Fruit fly (Drosophila melanogaster) whole organism, wandering third instar larva: ENCODE data around the gene CG45207.

Experiments used
- Abd-B ChIP-seq: fragments of >200 bp; optimal IDR thresholded peaks from 2 replicates; lab custom pipeline; 2017; ENCODE audit warnings: missing biosample characterization, missing genetic modification characterization
- CG32264 ChIP-seq: fragments of 200-800 bp; sonication (Bioruptor generic); optimal IDR thresholded peaks from 2 replicates; lab custom pipeline; 2016; ENCODE audit warnings: missing biosample characterization, missing genetic modification characterization
- CG9705 ChIP-seq: fragments of 200-800 bp; sonication (Bioruptor generic); optimal IDR thresholded peaks from 2 replicates; lab custom pipeline; 2018; ENCODE audit warnings: missing biosample characterization, mild to moderate bottlenecking, missing genetic modification characterization
- CrebA ChIP-seq: fragments of 200-800 bp; sonication (Bioruptor generic); optimal IDR thresholded peaks from 2 replicates; lab custom pipeline; 2016; ENCODE audit warnings: missing biosample characterization, mild to moderate bottlenecking, missing genetic modification characterization, borderline replicate concordance
- Dfd ChIP-seq: fragments of >200 bp; optimal IDR thresholded peaks from 2 replicates; lab custom pipeline; 2017; ENCODE audit warnings: missing biosample characterization, missing genetic modification characterization
- Dif ChIP-seq: fragments of 200-275, 200-300 bp; sonication (Bioruptor generic); optimal IDR thresholded peaks from 2 replicates; lab custom pipeline; 2018; ENCODE audit warnings: missing biosample characterization, missing genetic modification characterization; ENCODE audit not compliant: partially characterized antibody
- HLH106 ChIP-seq: fragments of 200-800 bp; optimal IDR thresholded peaks from 3 replicates; lab custom pipeline; 2019; ENCODE audit warnings: missing biosample characterization, mild to moderate bottlenecking, missing genetic modification characterization, moderate library complexity
- Hnf4 ChIP-seq: fragments of 200-800 bp; sonication (Bioruptor generic); optimal IDR thresholded peaks from 2 replicates; lab custom pipeline; 2016; ENCODE audit warnings: missing biosample characterization, mild to moderate bottlenecking, missing genetic modification characterization
- Hr78 ChIP-seq: fragments of >200 bp; optimal IDR thresholded peaks from 2 replicates; lab custom pipeline; 2017; ENCODE audit warnings: missing biosample characterization, missing genetic modification characterization
- Hr83 ChIP-seq: fragments of 200-300 bp; sonication (Bioruptor generic); optimal IDR thresholded peaks from 2 replicates; lab custom pipeline; 2016; ENCODE audit warnings: missing biosample characterization, mild to moderate bottlenecking, missing genetic modification characterization, moderate library complexity; ENCODE audit not compliant: poor library complexity, severe bottlenecking
- Jra ChIP-seq: sonication (Bioruptor generic); optimal IDR thresholded peaks from 2 replicates; lab custom pipeline; 2016; ENCODE audit warnings: missing biosample characterization, missing genetic modification characterization
- Mio ChIP-seq: sonication (Bioruptor generic); optimal IDR thresholded peaks from 2 replicates; lab custom pipeline; 2016; ENCODE audit warnings: missing biosample characterization, missing genetic modification characterization
- Myc ChIP-seq: fragments of >200 bp; optimal IDR thresholded peaks from 2 replicates; lab custom pipeline; 2017
- OdsH ChIP-seq: fragments of 200-800 bp; sonication (Bioruptor generic); optimal IDR thresholded peaks from 2 replicates; lab custom pipeline; 2016; ENCODE audit warnings: missing biosample characterization, mild to moderate bottlenecking, missing genetic modification characterization
- Rel ChIP-seq, 2 experiments: fragments of 200-800 bp; sonication (Bioruptor generic) in 1 of 2; optimal IDR thresholded peaks; 2 replicates in 1 of 2; 3 replicates in 1 of 2; lab custom pipeline; 2016 to 2019; ENCODE audit warnings: mild to moderate bottlenecking in 2 of 2, missing biosample characterization in 2 of 2, missing genetic modification characterization in 2 of 2, moderate library complexity in 1 of 2
- Sp1 ChIP-seq: fragments of 200-800 bp; sonication (Bioruptor generic); optimal IDR thresholded peaks from 3 replicates; lab custom pipeline; 2019; ENCODE audit warnings: missing biosample characterization, mild to moderate bottlenecking, missing genetic modification characterization, moderate library complexity
- Vsx2 ChIP-seq: fragments of 200-300, 225-300 bp; sonication (Bioruptor generic); optimal IDR thresholded peaks from 2 replicates; lab custom pipeline; 2018; ENCODE audit warnings: missing biosample characterization, missing genetic modification characterization; ENCODE audit not compliant: partially characterized antibody
- br ChIP-seq: fragments of 200-800 bp; sonication (Bioruptor generic); optimal IDR thresholded peaks from 2 replicates; lab custom pipeline; 2016; ENCODE audit warnings: missing biosample characterization, missing genetic modification characterization
- brk ChIP-seq: fragments of 200-800 bp; sonication (Bioruptor generic); optimal IDR thresholded peaks from 2 replicates; lab custom pipeline; 2016; ENCODE audit warnings: missing biosample characterization, mild to moderate bottlenecking, missing genetic modification characterization
- dl ChIP-seq, 2 experiments: fragments of 175-275, 200-275 bp in 1 of 2; fragments of 200-275 bp in 1 of 2; sonication (Bioruptor generic); optimal IDR thresholded peaks; lab custom pipeline; 2018; ENCODE audit warnings: mild to moderate bottlenecking in 2 of 2, missing biosample characterization in 2 of 2, missing genetic modification characterization in 2 of 2, moderate library complexity in 2 of 2; ENCODE audit not compliant: partially characterized antibody in 2 of 2, insufficient read depth in 1 of 2
- dmrt93B ChIP-seq: fragments of 200-800 bp; sonication (Bioruptor generic); optimal IDR thresholded peaks from 2 replicates; lab custom pipeline; 2018; ENCODE audit warnings: missing biosample characterization, mild to moderate bottlenecking, missing genetic modification characterization
- dsf ChIP-seq: sonication (Bioruptor generic); optimal IDR thresholded peaks from 2 replicates; lab custom pipeline; 2016; ENCODE audit warnings: missing biosample characterization, missing genetic modification characterization, borderline replicate concordance
- ey ChIP-seq: fragments of 200-800 bp; sonication (Bioruptor generic); optimal IDR thresholded peaks from 2 replicates; lab custom pipeline; 2016; ENCODE audit warnings: missing biosample characterization, missing genetic modification characterization
- foxo ChIP-seq, 2 experiments: fragments of 200-800 bp; sonication (Bioruptor generic); optimal IDR thresholded peaks; 2 replicates in 1 of 2; 3 replicates in 1 of 2; lab custom pipeline; 2016 to 2017; ENCODE audit warnings: missing biosample characterization in 2 of 2, missing genetic modification characterization in 2 of 2
- h ChIP-seq: fragments of 200-800 bp; sonication (Bioruptor generic); optimal IDR thresholded peaks from 3 replicates; lab custom pipeline; 2016; ENCODE audit warnings: missing biosample characterization, mild to moderate bottlenecking, missing genetic modification characterization
- jim ChIP-seq: fragments of 175-275, 200-325 bp; sonication (Bioruptor generic); optimal IDR thresholded peaks from 2 replicates; lab custom pipeline; 2016; ENCODE audit warnings: missing biosample characterization, mild to moderate bottlenecking, missing genetic modification characterization
- lola ChIP-seq: fragments of >200 bp; optimal IDR thresholded peaks from 2 replicates; lab custom pipeline; 2017; ENCODE audit warnings: missing biosample characterization, missing genetic modification characterization
- pan ChIP-seq: fragments of >200 bp; optimal IDR thresholded peaks from 2 replicates; lab custom pipeline; 2017
- psq ChIP-seq: fragments of 200-800 bp; sonication (Bioruptor generic); optimal IDR thresholded peaks from 3 replicates; lab custom pipeline; 2017; ENCODE audit warnings: missing biosample characterization, mild to moderate bottlenecking, missing genetic modification characterization, moderate library complexity
- rgr ChIP-seq: fragments of 200-800 bp; sonication (Bioruptor generic); optimal IDR thresholded peaks from 3 replicates; lab custom pipeline; 2016; ENCODE audit warnings: missing biosample characterization, mild to moderate bottlenecking, missing genetic modification characterization
- sage ChIP-seq: fragments of 200-800 bp; sonication (Bioruptor generic); optimal IDR thresholded peaks from 2 replicates; lab custom pipeline; 2016; ENCODE audit warnings: missing biosample characterization, mild to moderate bottlenecking, missing genetic modification characterization
- sv ChIP-seq: fragments of 200-800 bp; sonication (Bioruptor generic); optimal IDR thresholded peaks from 3 replicates; lab custom pipeline; 2016; ENCODE audit warnings: missing biosample characterization, missing genetic modification characterization
- tai ChIP-seq: sonication (Bioruptor generic); optimal IDR thresholded peaks from 2 replicates; lab custom pipeline; 2016; ENCODE audit warnings: missing biosample characterization, missing genetic modification characterization
- woc ChIP-seq: sonication (Bioruptor generic); optimal IDR thresholded peaks from 2 replicates; lab custom pipeline; 2016; ENCODE audit warnings: missing biosample characterization, mild to moderate bottlenecking, missing genetic modification characterization

The CG45207 gene

DNA sequence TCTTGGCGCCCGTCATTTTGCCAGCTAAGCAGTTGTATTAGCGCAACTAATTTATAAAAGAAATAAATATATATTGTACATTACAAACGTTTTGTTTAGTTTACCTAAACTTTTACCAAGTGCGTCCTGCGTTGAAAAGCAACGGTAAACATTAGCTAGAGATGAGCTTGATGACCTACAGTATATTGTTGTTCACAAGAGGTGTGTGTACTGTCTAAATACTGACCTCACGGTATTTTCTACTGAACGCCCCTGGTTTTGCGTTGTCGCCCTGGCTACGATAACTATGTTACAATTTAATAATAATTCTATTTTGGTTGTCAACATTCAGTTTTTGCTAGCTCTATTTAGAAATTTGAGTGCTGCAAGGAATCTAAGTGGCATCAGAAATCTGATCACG lies 17.3 kb upstream of the CG45207 start, which contains the start of gene Acyp2:
Acyp2 (plus strand) TSS at position 262 of the 400 bp plus-strand sequence.
- peak; percentile 8 for TF ChIP-seq CG9705 (GFP tag; lab: Kevin White, UChicago)
- peak; percentile 48 for TF ChIP-seq sv (GFP tag; lab: Kevin White, UChicago)
- no peak for TF ChIP-seq Myc (lab: Kevin White, UChicago)
- TF ChIP-seq Rel (GFP tag; optimal IDR thresholded peaks at IDR 0.05; lab: Kevin White, UChicago): no peak
- no peak for TF ChIP-seq Rel (tag; optimal IDR thresholded peaks at IDR 0.05; lab: Kevin White, UChicago)
- TF ChIP-seq Dfd: no peak
- no peak for TF ChIP-seq dl (GFP tag; optimal IDR thresholded peaks at IDR 0.05; lab: Kevin White, UChicago; ENCODE audit: insufficient read depth in 1 of 2, partially characterized antibody in 2 of 2)
- TF ChIP-seq pan (lab: Kevin White, UChicago): no peak
- TF ChIP-seq woc: no peak
- TF ChIP-seq OdsH (GFP tag; lab: Kevin White, UChicago): no peak
- no peak for TF ChIP-seq Abd-B
- peak; percentile 26 for TF ChIP-seq HLH106 (tag; lab: Kevin White, UChicago)
- TF ChIP-seq foxo (GFP tag; optimal IDR thresholded peaks at IDR 0.05; lab: Kevin White, UChicago): peak in 1 of 2 experiments; percentile 53
- no peak for TF ChIP-seq br (GFP tag; lab: Kevin White, UChicago)
- TF ChIP-seq dmrt93B (GFP tag; lab: Kevin White, UChicago): no peak
- no peak for TF ChIP-seq Vsx2 (GFP tag; lab: Kevin White, UChicago)
- TF ChIP-seq Hr83: peak; percentile 86
- TF ChIP-seq h (GFP tag; lab: Kevin White, UChicago): no peak
- no peak for TF ChIP-seq CG32264 (GFP tag; lab: Kevin White, UChicago)
- no peak for TF ChIP-seq tai (GFP tag; lab: Kevin White, UChicago)
- no peak for TF ChIP-seq psq (GFP tag; lab: Kevin White, UChicago)
- no peak for TF ChIP-seq Hr78
- TF ChIP-seq rgr: peak; percentile 14
- no peak for TF ChIP-seq brk (GFP tag; lab: Kevin White, UChicago)
- TF ChIP-seq jim (GFP tag; lab: Kevin White, UChicago): peak; percentile 44
- no peak for TF ChIP-seq dsf (GFP tag; lab: Kevin White, UChicago)
- TF ChIP-seq Sp1 (GFP tag; lab: Kevin White, UChicago): no peak
- no peak for TF ChIP-seq lola
- TF ChIP-seq Dif (GFP tag; lab: Kevin White, UChicago): no peak
- peak; percentile 62 for TF ChIP-seq Jra (GFP tag; lab: Kevin White, UChicago)
- TF ChIP-seq ey: peak; percentile 17
- TF ChIP-seq Hnf4 (GFP tag; lab: Kevin White, UChicago): peak; percentile 69
- TF ChIP-seq, all 38 proteins: peak for 10

DNA sequence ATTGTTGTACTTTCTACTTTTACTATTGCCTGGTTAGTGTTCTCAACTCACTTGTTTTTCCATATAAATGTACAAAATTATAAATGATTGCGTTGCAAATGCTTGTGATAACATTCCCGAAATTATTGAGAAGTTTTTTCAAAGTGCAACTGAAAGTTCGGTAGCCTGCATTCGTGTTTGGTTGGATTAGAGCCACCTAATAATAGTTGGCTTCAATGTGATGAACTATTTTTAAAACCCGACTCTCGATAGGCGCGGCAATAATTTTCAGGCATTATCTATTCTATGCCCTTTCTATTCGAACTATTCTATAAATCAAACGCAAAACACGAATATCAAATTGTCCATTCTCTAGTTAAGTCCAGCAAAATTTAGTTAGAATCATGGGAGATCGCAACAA lies 13.1 kb upstream of the CG45207 start, which contains the start of gene Uros2:
Uros2 (plus strand) TSS at position 301 of the 400 bp plus-strand sequence.
- TF ChIP-seq Rel (GFP tag; optimal IDR thresholded peaks at IDR 0.05; lab: Kevin White, UChicago): no peak
- no peak for TF ChIP-seq Rel (tag; optimal IDR thresholded peaks at IDR 0.05; lab: Kevin White, UChicago)
- no peak for TF ChIP-seq Abd-B
- no peak for TF ChIP-seq sage (GFP tag; lab: Kevin White, UChicago)
- TF ChIP-seq CrebA (GFP tag; lab: Kevin White, UChicago): no peak
- no peak for TF ChIP-seq Dfd
- no peak for TF ChIP-seq brk (GFP tag; lab: Kevin White, UChicago)

DNA sequence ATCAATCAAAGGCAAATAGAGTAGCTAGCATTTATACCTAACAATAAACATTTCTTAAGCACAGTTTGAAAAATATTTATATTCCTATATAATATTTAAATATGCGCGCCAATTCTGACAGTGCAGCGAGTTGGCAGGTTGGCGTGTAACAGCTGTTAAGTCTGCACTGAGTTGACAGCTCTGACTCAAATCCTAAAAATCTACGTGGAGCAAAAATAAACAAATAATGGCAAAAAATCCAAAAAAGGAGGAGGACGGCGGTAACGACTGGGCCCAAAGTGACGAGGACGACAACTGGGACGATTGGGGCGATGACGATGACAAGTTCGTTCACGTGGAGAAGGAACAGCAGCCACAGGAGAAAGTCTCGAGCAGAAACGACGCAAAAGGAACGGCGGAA lies 11.4 kb upstream of the CG45207 start, which contains the start of gene CG9590:
CG9590 (plus strand) TSS at position 166 of the 400 bp plus-strand sequence.
- no peak for TF ChIP-seq Myc (lab: Kevin White, UChicago)
- TF ChIP-seq sv (GFP tag; lab: Kevin White, UChicago): no peak
- TF ChIP-seq Hr83: no peak
- no peak for TF ChIP-seq pan (lab: Kevin White, UChicago)
- TF ChIP-seq Mio (GFP tag; lab: Kevin White, UChicago): no peak

DNA sequence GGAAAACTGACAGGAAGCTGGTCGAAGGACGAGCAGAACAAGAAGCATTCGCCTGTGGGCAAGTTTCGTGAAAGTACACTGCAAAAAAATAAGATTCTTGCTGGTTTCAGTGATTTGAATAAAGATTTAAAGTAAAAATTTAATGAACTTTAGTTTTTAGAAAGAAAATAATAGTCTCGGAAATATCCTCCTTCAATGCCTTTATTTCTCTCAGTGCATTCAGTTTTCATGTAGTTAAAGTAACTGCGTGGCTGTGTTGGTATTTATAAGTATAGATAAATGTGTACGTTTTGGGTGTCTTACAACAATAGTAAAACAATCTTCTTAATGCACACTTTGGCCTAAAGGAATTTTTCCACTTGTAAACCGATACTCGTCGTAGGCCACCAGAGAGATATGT lies 9.2 kb upstream of the CG45207 start:
- TF ChIP-seq Myc (lab: Kevin White, UChicago): no peak
- TF ChIP-seq, all 38 proteins: peak for 0
